Worm (Caenorhabditis elegans): ENCODE measurements around the gene W08G11.1.

DNA sequence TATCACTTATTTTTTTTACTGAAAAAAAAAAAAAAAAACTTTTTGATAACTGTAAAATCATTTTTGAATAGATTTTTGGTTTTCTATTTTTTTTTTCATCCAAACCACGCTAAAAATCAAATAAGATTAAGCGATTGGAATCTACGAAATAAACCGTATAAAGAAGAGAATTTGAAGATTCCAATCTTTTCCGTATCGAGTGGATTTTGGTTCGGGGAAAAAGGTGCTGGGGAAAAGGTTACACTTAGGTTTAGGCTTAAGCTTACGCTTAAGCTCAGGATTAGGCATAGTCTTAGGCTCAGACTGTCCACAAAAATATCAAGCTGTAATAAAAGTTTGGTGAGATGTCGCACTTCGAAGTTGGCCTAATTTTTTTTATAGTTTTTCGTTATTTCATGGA is 48.9 kb downstream of the W08G11.1 start, which contains the start of gene F13A7.12:
- TF ChIP-seq W03F9.2 (tag; optimal IDR thresholded peaks at IDR 0.05) = no peak
- no peak for TF ChIP-seq him-1 (tag; optimal IDR thresholded peaks at IDR 0.05)
- no peak for TF ChIP-seq dao-5 (tag; optimal IDR thresholded peaks at IDR 0.05)

Data from whole organism, L4/young adult.